Fruit fly (Drosophila melanogaster): Measurements from ENCODE around the gene CG3919.

DNA sequence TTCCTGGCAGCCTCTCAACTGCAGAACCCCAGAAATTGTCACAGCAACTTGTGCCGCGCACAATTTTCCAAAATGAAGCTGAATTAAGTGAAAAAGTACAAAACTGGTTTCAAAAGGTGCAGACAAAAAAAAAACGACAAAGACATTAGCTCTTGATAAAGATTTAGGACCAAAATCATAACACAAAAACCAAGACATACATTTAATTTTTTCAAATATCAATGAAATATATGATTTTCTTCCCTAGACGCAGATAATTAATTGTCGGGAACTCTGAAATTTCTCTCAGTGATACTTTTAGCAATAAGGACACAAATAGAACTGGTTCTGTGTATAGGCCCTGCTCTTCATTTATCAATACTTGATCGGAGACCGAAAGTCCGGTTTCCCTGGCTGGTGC is 45.7 kb upstream of the CG3919 start:
- TF ChIP-seq pan (optimal IDR thresholded peaks at IDR 0.05) (no peak), usp (GFP tag; optimal IDR thresholded peaks at IDR 0.05) (no peak), CG8478 (optimal IDR thresholded peaks at IDR 0.05) (no peak), EcR (GFP tag; optimal IDR thresholded peaks at IDR 0.05) (no peak)
